Fruit fly (Drosophila melanogaster): Measurements from ENCODE around the gene Tgt.
A peak's percentile ranks its signal among the peaks of the same experiment; 100 is the strongest.

Tgt gene

dm6 chr2L:1157679-1158518, 26.0 kb upstream of the Tgt start, which contains the start of gene capt:
TSS of gene capt (minus strand) at chr2L:1158262.
- TF ChIP-seq CG8478 (optimal IDR thresholded peaks at IDR 0.05) (no peak), pan (optimal IDR thresholded peaks at IDR 0.05) (no peak), EcR (GFP tag; optimal IDR thresholded peaks at IDR 0.05) (no peak), psq (optimal IDR thresholded peaks at IDR 0.05) (no peak), Dll (optimal IDR thresholded peaks at IDR 0.05) (no peak), usp (GFP tag; optimal IDR thresholded peaks at IDR 0.05) (no peak)

dm6 chr2L:1158519-1159319, 25.1 kb upstream of the Tgt start, which contains the start of gene Tango14:
TSS of gene Tango14 (plus strand) at chr2L:1158661.
- TF ChIP-seq Dll (optimal IDR thresholded peaks at IDR 0.05) (no peak), EcR (GFP tag; optimal IDR thresholded peaks at IDR 0.05) (no peak), psq (optimal IDR thresholded peaks at IDR 0.05) (no peak), usp (GFP tag; optimal IDR thresholded peaks at IDR 0.05) (no peak), CG8478 (optimal IDR thresholded peaks at IDR 0.05) (no peak), pan (optimal IDR thresholded peaks at IDR 0.05) (no peak)

- no peak for TF ChIP-seq EcR (GFP tag; optimal IDR thresholded peaks at IDR 0.05)
- TF ChIP-seq psq (optimal IDR thresholded peaks at IDR 0.05), result no peak
- TF ChIP-seq pan (optimal IDR thresholded peaks at IDR 0.05), result no peak
- no peak for TF ChIP-seq Dll (optimal IDR thresholded peaks at IDR 0.05)
- TF ChIP-seq CG8478 (optimal IDR thresholded peaks at IDR 0.05), result no peak
Observed at dm6 chr2L:1163538-1164143, 20.2 kb upstream of the Tgt start, which contains the start of gene CG5080. TSS of gene CG5080 (minus strand) at chr2L:1163886.

- TF ChIP-seq EcR (GFP tag; optimal IDR thresholded peaks at IDR 0.05), result no peak
Observed at dm6 chr2L:1164294-1164693, 19.6 kb upstream of the Tgt start, which contains the start of gene IntS14. TSS of gene IntS14 (plus strand) at chr2L:1164443.

dm6 chr2L:1166326-1166725, 17.5 kb upstream of the Tgt start, which contains the start of gene CG14341:
TSS of gene CG14341 (plus strand) at chr2L:1166506.
- no peak for TF ChIP-seq Dll (optimal IDR thresholded peaks at IDR 0.05)
- TF ChIP-seq psq (optimal IDR thresholded peaks at IDR 0.05), result no peak
- TF ChIP-seq CG8478 (optimal IDR thresholded peaks at IDR 0.05), result no peak

dm6 chr2L:1169867-1170415, 13.9 kb upstream of the Tgt start, which contains the start of the genes CG31922 and Plap:
TSS of gene CG31922 (plus strand) at chr2L:1170181.
TSS of gene Plap (minus strand) at chr2L:1170365.
- TF ChIP-seq usp (GFP tag; optimal IDR thresholded peaks at IDR 0.05) (no peak), Dll (optimal IDR thresholded peaks at IDR 0.05) (no peak), EcR (GFP tag; optimal IDR thresholded peaks at IDR 0.05) (no peak), pan (optimal IDR thresholded peaks at IDR 0.05) (no peak), CG8478 (optimal IDR thresholded peaks at IDR 0.05) (no peak), psq (optimal IDR thresholded peaks at IDR 0.05) (no peak)

dm6 chr2L:1172704-1173107, 11.2 kb upstream of the Tgt start, which contains the start of the genes Charon and CG4887:
TSS of gene Charon (minus strand) at chr2L:1172805.
TSS of gene CG4887 (plus strand) at chr2L:1173009.
- no peak for TF ChIP-seq pan (optimal IDR thresholded peaks at IDR 0.05)

dm6 chr2L:1177522-1177921, 6.3 kb upstream of the Tgt start, which contains the start of gene CG4896:
TSS of gene CG4896 (plus strand) at chr2L:1177690.
- TF ChIP-seq usp (GFP tag; optimal IDR thresholded peaks at IDR 0.05) (no peak), pan (optimal IDR thresholded peaks at IDR 0.05) (no peak), EcR (GFP tag; optimal IDR thresholded peaks at IDR 0.05) (no peak), psq (optimal IDR thresholded peaks at IDR 0.05) (no peak)

- TF ChIP-seq EcR (GFP tag; optimal IDR thresholded peaks at IDR 0.05) (no peak), psq (optimal IDR thresholded peaks at IDR 0.05) (no peak), pan (optimal IDR thresholded peaks at IDR 0.05) (peak; percentile 86), CG8478 (optimal IDR thresholded peaks at IDR 0.05) (no peak), usp (GFP tag; optimal IDR thresholded peaks at IDR 0.05) (no peak), Dll (optimal IDR thresholded peaks at IDR 0.05) (peak; percentile 95)
Observed at dm6 chr2L:1185642-1186497, 2.0 kb downstream of the Tgt start, which contains the start of gene CG5001. TSS of gene CG5001 (plus strand) at chr2L:1185757.

dm6 chr2L:1199166-1199565, 15.3 kb downstream of the Tgt start, which contains the start of the genes CG5139 and CG43348:
TSS of gene CG5139 (minus strand) at chr2L:1199266.
TSS of gene CG43348 (plus strand) at chr2L:1199412.
- TF ChIP-seq CG8478 (optimal IDR thresholded peaks at IDR 0.05), result no peak
- no peak for TF ChIP-seq usp (GFP tag; optimal IDR thresholded peaks at IDR 0.05)
- TF ChIP-seq psq (optimal IDR thresholded peaks at IDR 0.05), result no peak
- TF ChIP-seq pan (optimal IDR thresholded peaks at IDR 0.05), result no peak
- no peak for TF ChIP-seq Dll (optimal IDR thresholded peaks at IDR 0.05)

Data from whole organism.